Worm (Caenorhabditis elegans): ENCODE measurements around the gene F23F1.6.

Gene F23F1.6

DNA sequence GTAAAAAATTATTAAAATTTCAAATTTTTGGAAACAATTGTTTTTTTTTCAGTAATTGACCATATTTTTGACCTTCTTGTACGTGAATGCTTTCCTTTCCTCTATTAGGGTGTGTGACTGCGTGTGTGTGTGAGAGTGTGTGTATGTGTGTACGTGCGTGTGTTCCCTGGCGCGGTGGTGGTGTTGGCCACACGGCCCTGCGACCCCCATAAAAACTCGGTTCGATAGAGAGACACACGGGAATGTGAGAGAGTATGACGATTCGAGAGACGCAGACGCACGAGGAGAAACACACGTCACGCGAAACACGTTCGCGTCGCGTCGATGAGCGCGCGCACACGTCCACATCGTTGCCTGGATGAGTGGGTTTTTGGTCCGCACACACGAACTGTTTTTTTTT is 18.3 kb downstream of the F23F1.6 start:
- TF ChIP-seq unc-62 (GFP tag; optimal IDR thresholded peaks at IDR 0.05), result no peak

DNA sequence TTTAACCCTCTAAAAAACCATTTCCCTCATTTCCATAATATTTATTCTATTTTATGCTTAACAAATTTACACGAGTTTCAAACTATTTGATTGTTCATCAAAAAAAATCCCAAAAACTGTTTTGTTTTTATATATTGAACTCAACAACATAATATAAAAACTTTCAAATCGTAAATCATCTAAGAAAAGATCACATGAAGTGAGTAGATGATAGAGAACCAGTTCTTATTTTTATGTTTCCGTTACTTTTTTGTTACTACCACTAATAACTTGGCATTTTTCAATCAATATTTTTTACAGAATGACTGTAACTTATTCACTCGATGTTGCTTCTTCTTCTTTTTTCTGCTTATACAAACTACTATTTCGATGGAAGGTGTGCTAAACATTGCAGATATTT is 24.4 kb downstream of the F23F1.6 start, which contains the start of gene best-3:
best-3 (plus strand) TSS at position 301 of the 400 bp plus-strand sequence.
- TF ChIP-seq unc-62 (GFP tag; optimal IDR thresholded peaks at IDR 0.05), result no peak

DNA sequence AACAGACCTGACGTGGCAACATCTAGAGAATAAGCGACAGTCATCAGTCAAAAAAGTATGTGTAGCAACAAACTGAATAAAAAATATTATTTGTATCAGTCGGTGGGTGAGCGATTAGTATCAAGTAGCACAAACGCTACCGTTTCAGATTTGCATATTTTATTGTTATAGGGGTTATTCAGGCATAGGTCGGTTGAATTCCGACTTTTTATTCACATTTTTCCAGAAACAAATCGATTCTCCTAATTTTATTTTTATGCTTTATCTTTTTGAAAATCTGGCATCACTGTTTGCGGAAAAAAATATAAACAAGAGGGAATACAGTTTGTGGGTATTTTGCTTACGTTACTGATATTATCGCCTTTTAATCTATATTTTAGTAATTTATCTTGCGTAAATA is 25.3 kb downstream of the F23F1.6 start, which contains the start of gene best-4:
best-4 (minus strand) TSS at position 101 of the 400 bp plus-strand sequence.
- no peak for TF ChIP-seq unc-62 (GFP tag; optimal IDR thresholded peaks at IDR 0.05)

DNA sequence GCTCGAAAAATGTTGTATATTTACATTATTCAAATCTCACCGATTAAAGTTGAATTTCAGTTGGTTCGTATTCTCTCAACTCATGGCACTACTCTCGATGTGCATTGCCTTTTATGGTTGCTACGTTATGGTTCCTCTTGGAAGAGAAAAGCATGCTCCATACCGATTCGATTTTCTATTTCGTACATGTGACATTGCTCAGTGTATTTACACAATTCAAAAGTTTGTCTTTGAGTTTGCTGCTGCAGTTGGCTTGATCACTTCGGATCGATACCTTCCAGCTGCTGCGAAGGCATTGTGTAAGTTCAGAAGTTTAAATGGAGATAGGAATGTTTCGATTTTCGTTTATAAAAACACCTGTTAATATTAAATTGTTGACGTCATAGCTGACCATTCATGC is 28.9 kb downstream of the F23F1.6 start:
- TF ChIP-seq unc-62 (GFP tag; optimal IDR thresholded peaks at IDR 0.05), result no peak

DNA sequence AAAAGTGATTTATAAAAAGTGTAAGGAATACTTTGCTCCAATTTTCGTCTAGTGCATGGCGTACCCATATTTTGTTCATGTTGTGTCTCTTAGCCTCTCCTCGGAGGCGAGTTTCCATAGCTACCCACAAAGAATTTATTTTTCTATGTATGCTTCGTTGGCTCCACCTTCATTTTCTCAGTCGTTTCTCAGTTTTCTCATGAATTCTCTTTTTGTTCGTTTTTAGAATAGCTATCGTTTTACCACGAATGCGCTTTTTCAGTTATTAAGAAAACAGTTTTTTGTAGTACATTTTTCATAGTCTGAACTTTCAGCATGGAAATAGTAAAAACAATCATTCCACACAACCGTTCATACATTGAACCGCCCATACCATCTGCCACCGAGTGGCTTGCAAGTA is 30.8 kb downstream of the F23F1.6 start, which contains the start of gene osta-1:
osta-1 (plus strand) TSS at position 309 of the 400 bp plus-strand sequence.
- TF ChIP-seq unc-62 (GFP tag; optimal IDR thresholded peaks at IDR 0.05), result no peak

DNA sequence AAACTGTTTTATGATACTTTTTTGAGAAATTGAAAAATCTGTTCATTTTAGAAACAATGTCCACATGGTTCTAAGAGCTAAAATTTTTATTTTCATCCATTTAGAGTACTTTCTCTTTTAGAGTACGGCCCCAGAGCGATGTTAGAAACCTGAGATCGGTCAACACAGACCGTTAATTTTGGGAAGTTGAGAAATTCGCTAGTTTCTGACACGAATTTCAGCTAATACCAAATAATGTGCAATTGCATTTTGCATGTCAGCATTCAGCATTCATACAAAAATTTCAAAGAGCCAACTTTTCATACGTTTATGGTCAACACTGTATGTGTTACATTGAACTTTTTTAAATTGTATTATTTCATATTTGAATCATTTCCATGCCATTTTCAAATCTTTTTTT is 32.3 kb downstream of the F23F1.6 start:
- no peak for TF ChIP-seq unc-62 (GFP tag; optimal IDR thresholded peaks at IDR 0.05)

DNA sequence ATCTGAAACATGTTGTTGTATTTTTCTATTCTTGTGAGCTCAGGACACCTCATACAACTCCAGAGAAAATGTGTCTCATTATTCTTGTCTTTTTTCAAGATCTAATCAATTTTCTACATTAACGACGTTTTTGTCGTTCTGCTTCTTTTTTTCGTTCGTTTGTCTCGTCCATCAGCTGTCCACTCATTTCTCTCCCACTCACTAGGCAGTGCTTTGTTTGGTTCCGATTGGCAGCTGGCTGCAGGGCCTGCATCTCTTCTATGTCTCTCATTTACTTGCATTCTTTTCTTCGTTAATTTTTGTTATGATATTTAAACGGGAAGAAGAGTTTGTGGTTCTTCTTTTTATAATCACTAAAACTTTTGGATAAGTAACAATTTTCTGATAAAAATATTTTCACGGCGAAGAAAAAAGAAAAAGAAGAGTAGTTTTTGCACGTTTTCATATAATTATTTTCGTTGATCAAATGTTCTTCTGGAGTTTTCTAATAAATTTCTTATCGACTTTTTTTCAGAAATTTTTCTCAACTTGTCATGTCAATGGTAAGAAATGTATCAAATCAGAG is 35.7 kb downstream of the F23F1.6 start, which contains the start of gene 2L52.1:
2L52.1 (plus strand) TSS at position 515 of the 565 bp plus-strand sequence.
- no peak for TF ChIP-seq unc-62 (GFP tag; optimal IDR thresholded peaks at IDR 0.05)

DNA sequence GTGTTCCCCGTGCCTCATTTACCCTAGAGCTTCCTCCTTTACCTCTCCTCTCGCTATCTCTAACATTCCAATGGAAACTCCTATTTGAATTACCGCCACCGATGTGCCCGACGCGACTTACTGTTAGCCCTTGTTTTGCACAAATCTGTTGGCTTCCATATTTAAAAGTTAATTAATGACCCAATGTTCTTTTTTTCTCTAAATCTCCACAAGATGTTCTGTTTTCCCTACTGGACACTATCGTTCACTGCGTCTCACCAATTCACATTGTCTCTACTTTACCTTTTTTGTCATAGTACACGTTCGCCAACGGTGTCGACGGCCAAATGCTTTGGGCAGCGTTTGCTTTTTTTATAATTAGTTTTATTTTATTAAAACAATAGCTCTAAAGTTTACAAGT is 36.5 kb downstream of the F23F1.6 start:
- no peak for TF ChIP-seq unc-62 (GFP tag; optimal IDR thresholded peaks at IDR 0.05)

All from whole organism, dauer.